Fruit fly (Drosophila melanogaster): ENCODE data around the gene cal1.

DNA sequence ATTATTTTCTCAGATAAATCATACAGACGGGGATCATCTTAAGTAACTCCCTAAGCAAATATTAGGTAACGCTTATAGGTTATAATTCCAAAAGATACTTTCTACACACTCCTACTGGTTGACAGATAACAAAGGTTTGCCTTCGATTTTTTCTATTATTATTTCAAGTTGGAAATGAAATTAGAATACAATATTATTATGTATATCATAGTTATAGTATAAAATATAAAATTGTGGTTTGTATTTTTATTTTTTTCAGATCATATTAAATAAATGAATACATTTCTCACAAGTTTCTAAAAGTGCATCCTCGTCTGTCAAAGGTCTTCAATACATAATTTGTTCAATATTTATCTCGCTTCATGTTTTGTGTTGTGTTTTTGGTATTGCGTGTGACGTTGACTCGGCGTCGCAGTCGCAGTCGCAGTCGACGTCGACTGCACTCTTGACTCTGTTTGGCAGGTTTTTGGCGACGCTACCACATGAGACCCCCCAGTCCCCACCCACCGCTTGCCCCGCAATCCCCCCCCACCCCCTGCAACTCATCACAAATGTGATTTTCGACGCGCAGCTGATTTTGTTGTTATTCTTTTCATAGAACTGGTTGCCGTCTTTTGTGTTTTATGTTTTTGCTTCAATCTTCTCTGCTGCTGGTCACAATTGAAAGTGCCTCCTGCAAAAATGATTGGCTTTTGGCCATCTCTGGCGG lies 34.9 kb downstream of the cal1 start:
- TF ChIP-seq dsf (GFP tag; optimal IDR thresholded peaks at IDR 0.05; ENCODE audit: borderline replicate concordance) (no peak), Myc (optimal IDR thresholded peaks at IDR 0.05) (no peak), Abd-B (GFP tag; optimal IDR thresholded peaks at IDR 0.05) (no peak), psq (GFP tag; optimal IDR thresholded peaks at IDR 0.05) (peak; percentile 60), fru (GFP tag; optimal IDR thresholded peaks at IDR 0.05) (peak; percentile 61), h (GFP tag; optimal IDR thresholded peaks at IDR 0.05) (peak; percentile 26), CG9705 (GFP tag; optimal IDR thresholded peaks at IDR 0.05) (no peak), dl (GFP tag; optimal IDR thresholded peaks at IDR 0.05; ENCODE audit: insufficient read depth in 1 of 2, partially characterized antibody in 2 of 2) (no peak), usp (GFP tag; optimal IDR thresholded peaks at IDR 0.05) (no peak), pan (optimal IDR thresholded peaks at IDR 0.05) (no peak), dmrt93B (GFP tag; optimal IDR thresholded peaks at IDR 0.05) (peak; percentile 40), woc (GFP tag; optimal IDR thresholded peaks at IDR 0.05) (no peak), foxo (GFP tag; optimal IDR thresholded peaks at IDR 0.05) (peak in 1 of 2 experiments; percentile 78), brk (GFP tag; optimal IDR thresholded peaks at IDR 0.05) (no peak)
